Worm (Caenorhabditis elegans) whole organism, L4 larva: ENCODE results near the gene F37C12.18.

Experiments used
- D1046.2 ChIP-seq: fragments of 200-800 bp; sonication (Bioruptor generic); IDR thresholded peaks from 2 replicates; pipeline ENCODE4 v1.3.6; 2022; ENCODE audit warnings: missing genetic modification characterization, missing compliant biosample characterization
- F26F4.8 ChIP-seq: fragments of 200-800 bp; sonication (Bioruptor generic); conservative IDR thresholded peaks from 2 replicates; pipeline ENCODE4 v1.3.6; 2022; ENCODE audit warnings: missing genetic modification characterization, missing compliant biosample characterization
- F44E2.7 ChIP-seq: fragments of 200-800 bp; sonication (Bioruptor generic); IDR thresholded peaks from 2 replicates; pipeline ENCODE4 v2.1.2; 2022; ENCODE audit warnings: missing genetic modification characterization, missing compliant biosample characterization
- T20F7.1 ChIP-seq: fragments of 200-800 bp; sonication (Bioruptor generic); optimal IDR thresholded peaks from 2 replicates; lab custom pipeline; 2018; ENCODE audit warnings: mild to moderate bottlenecking, missing genetic modification characterization, missing compliant biosample characterization
- aha-1 ChIP-seq: fragments of 150-350 bp; peaks from one replicate; lab custom pipeline; 2014; ENCODE audit warnings: missing biosample characterization, missing genetic modification characterization
- ceh-20 ChIP-seq: fragments of 200-800 bp; sonication (Bioruptor generic); IDR thresholded peaks from 2 replicates; pipeline ENCODE4 v1.3.6; 2022; ENCODE audit warnings: missing genetic modification reagents, missing genetic modification characterization, missing compliant biosample characterization
- ceh-28 ChIP-seq: fragments of 150-350 bp; optimal IDR thresholded peaks from 2 replicates; lab custom pipeline; 2014; ENCODE audit warnings: missing biosample characterization, missing genetic modification reagents, missing genetic modification characterization
- ceh-44 ChIP-seq: fragments of 200-800 bp; sonication (Bioruptor generic); IDR thresholded peaks from 2 replicates; pipeline ENCODE4 v1.3.6; 2022; ENCODE audit warnings: missing genetic modification reagents, missing genetic modification characterization, missing compliant biosample characterization
- cey-2 ChIP-seq: sonication (generic microtip); optimal IDR thresholded peaks from 3 replicates; lab custom pipeline; 2017; ENCODE audit warnings: missing genetic modification characterization, mild to moderate bottlenecking, missing compliant biosample characterization, antibody characterized with exemption, borderline replicate concordance; ENCODE audit not compliant: insufficient read depth
- ctbp-1 ChIP-seq: fragments of 200-800 bp; sonication (Bioruptor generic); IDR thresholded peaks from 2 replicates; pipeline ENCODE4 v1.3.6; 2022; ENCODE audit warnings: missing genetic modification reagents, missing genetic modification characterization, missing compliant biosample characterization
- dmd-6 ChIP-seq: fragments of 200-800 bp; sonication (Bioruptor generic); IDR thresholded peaks from 2 replicates; pipeline ENCODE4 v1.3.6; 2022; ENCODE audit warnings: missing genetic modification reagents, missing genetic modification characterization, missing compliant biosample characterization
- dmd-8 ChIP-seq: fragments of 200-800 bp; sonication (Bioruptor generic); IDR thresholded peaks from 2 replicates; pipeline ENCODE4 v1.3.6; 2022; ENCODE audit warnings: missing genetic modification characterization, missing compliant biosample characterization
- dpl-1 ChIP-seq: fragments of 150-350 bp; optimal IDR thresholded peaks from 2 replicates; lab custom pipeline; 2014; ENCODE audit warnings: missing biosample characterization, missing genetic modification reagents, missing genetic modification characterization
- dve-1 ChIP-seq: sonication (generic microtip); optimal IDR thresholded peaks from 2 replicates; lab custom pipeline; 2017; ENCODE audit warnings: antibody characterized with exemption, mild to moderate bottlenecking, missing genetic modification characterization, missing compliant biosample characterization; ENCODE audit not compliant: insufficient read depth
- egl-27 ChIP-seq: sonication (generic microtip); optimal IDR thresholded peaks from 3 replicates; lab custom pipeline; 2017; ENCODE audit warnings: missing biosample characterization, missing genetic modification reagents, missing genetic modification characterization
- egl-43 ChIP-seq: fragments of 200-800 bp; sonication (Bioruptor generic); IDR thresholded peaks from 2 replicates; pipeline ENCODE4 v1.3.6; 2022; ENCODE audit warnings: missing genetic modification reagents, missing genetic modification characterization, missing compliant biosample characterization
- fos-1 ChIP-seq: fragments of 150-350 bp; optimal IDR thresholded peaks from 2 replicates; lab custom pipeline; 2014; ENCODE audit warnings: missing biosample characterization, missing genetic modification characterization
- hif-1 ChIP-seq, 2 experiments: sonication (generic microtip); optimal IDR thresholded peaks; 2 replicates each; lab custom pipeline; 2016 to 2017; ENCODE audit warnings: missing compliant biosample characterization in 2 of 2, missing genetic modification characterization in 2 of 2, missing genetic modification reagents in 2 of 2, missing genotype in 2 of 2, mild to moderate bottlenecking in 1 of 2
- hlh-11 ChIP-seq: fragments of 200-800 bp; sonication (Bioruptor generic); optimal IDR thresholded peaks from 2 replicates; lab custom pipeline; 2018; ENCODE audit warnings: mild to moderate bottlenecking, missing genetic modification characterization, missing compliant biosample characterization
- lin-1 ChIP-seq: fragments of 200-800 bp; sonication (Bioruptor generic); IDR thresholded peaks from 2 replicates; pipeline ENCODE4 v1.3.6; 2022; ENCODE audit warnings: missing genetic modification reagents, missing genetic modification characterization, missing compliant biosample characterization
- lsy-2 ChIP-seq, 2 experiments: fragments of 150-350 bp in 1 of 2; sonication (generic microtip) in 1 of 2; optimal IDR thresholded peaks; 2 replicates each; lab custom pipeline; 2014 to 2017; ENCODE audit warnings: missing biosample characterization in 2 of 2, missing genetic modification characterization in 2 of 2
- madf-9 ChIP-seq: fragments of 200-800 bp; sonication (Bioruptor generic); conservative IDR thresholded peaks from 2 replicates; pipeline ENCODE4 v1.3.6; 2022; ENCODE audit warnings: missing genetic modification reagents, missing genetic modification characterization, missing compliant biosample characterization
- mdl-1 ChIP-seq, 2 experiments: fragments of 150-350 bp in 1 of 2; sonication (generic microtip) in 1 of 2; optimal IDR thresholded peaks; 2 replicates each; lab custom pipeline; 2014 to 2017; ENCODE audit warnings: missing biosample characterization in 2 of 2, missing genetic modification characterization in 2 of 2
- mdt-29 ChIP-seq: fragments of 200-800 bp; sonication (Bioruptor generic); IDR thresholded peaks from 2 replicates; pipeline ENCODE4 v1.3.6; 2022; ENCODE audit warnings: missing genetic modification reagents, missing genetic modification characterization, missing compliant biosample characterization
- mep-1 ChIP-seq: fragments of 150-350 bp; sonication (generic microtip); optimal IDR thresholded peaks from 3 replicates; lab custom pipeline; 2014; ENCODE audit warnings: missing biosample characterization, missing genetic modification characterization
- mxl-2 ChIP-seq: fragments of 200-800 bp; sonication (Bioruptor generic); conservative IDR thresholded peaks from 2 replicates; pipeline ENCODE4 v1.3.6; 2022; ENCODE audit warnings: missing genetic modification reagents, missing genetic modification characterization, missing compliant biosample characterization
- mxl-3 ChIP-seq: fragments of 200-800 bp; sonication (Bioruptor generic); optimal IDR thresholded peaks from 2 replicates; lab custom pipeline; 2018; ENCODE audit warnings: mild to moderate bottlenecking, missing genetic modification characterization, missing compliant biosample characterization
- nhr-11 ChIP-seq: fragments of 150-350 bp; optimal IDR thresholded peaks from 2 replicates; lab custom pipeline; 2014; ENCODE audit warnings: missing biosample characterization, missing genetic modification characterization
- nhr-237 ChIP-seq: sonication (generic microtip); optimal IDR thresholded peaks from 2 replicates; lab custom pipeline; 2017; ENCODE audit warnings: missing biosample characterization, missing genetic modification characterization
- nhr-28 ChIP-seq: fragments of 150-350 bp; optimal IDR thresholded peaks from 2 replicates; lab custom pipeline; 2014; ENCODE audit warnings: missing biosample characterization, missing genetic modification characterization
- nhr-41 ChIP-seq: fragments of 200-800 bp; sonication (Bioruptor generic); IDR thresholded peaks from 2 replicates; pipeline ENCODE4 v1.3.6; 2022; ENCODE audit warnings: missing genetic modification reagents, missing genetic modification characterization, missing compliant biosample characterization
- nhr-48 ChIP-seq: sonication (generic microtip); optimal IDR thresholded peaks from 2 replicates; lab custom pipeline; 2016; ENCODE audit warnings: mild to moderate bottlenecking, missing genetic modification characterization, missing compliant biosample characterization
- pha-4 ChIP-seq, 2 experiments: fragments of 150-350 bp in 1 of 2; fragments of 200-800 bp in 1 of 2; sonication (Bioruptor generic) in 1 of 2; IDR thresholded peaks in 1 of 2; optimal IDR thresholded peaks in 1 of 2; 2 replicates each; pipeline versions ENCODE4 v1.3.6 to Lab custom; 2014 to 2022; ENCODE audit warnings: missing genetic modification characterization in 2 of 2, missing genetic modification reagents in 2 of 2, missing biosample characterization in 1 of 2, missing compliant biosample characterization in 1 of 2
- php-3 ChIP-seq: fragments of 200-800 bp; sonication (Bioruptor generic); IDR thresholded peaks from 2 replicates; pipeline ENCODE4 v1.3.6; 2022; ENCODE audit warnings: missing genetic modification reagents, missing genetic modification characterization, missing compliant biosample characterization
- saeg-2 ChIP-seq: fragments of 200-800 bp; sonication (Bioruptor generic); IDR thresholded peaks from 2 replicates; pipeline ENCODE4 v1.3.6; 2022; ENCODE audit warnings: missing genetic modification reagents, missing genetic modification characterization, missing compliant biosample characterization
- sdz-12 ChIP-seq: fragments of 200-800 bp; sonication (Bioruptor generic); optimal IDR thresholded peaks from 2 replicates; lab custom pipeline; 2018; ENCODE audit warnings: mild to moderate bottlenecking, missing genetic modification characterization, missing compliant biosample characterization
- snpc-1.2 ChIP-seq: fragments of 200-800 bp; sonication (Bioruptor generic); IDR thresholded peaks from 2 replicates; pipeline ENCODE4 v1.3.6; 2022; ENCODE audit warnings: missing genetic modification reagents, missing genetic modification characterization, missing compliant biosample characterization
- snpc-4 ChIP-seq: fragments of 150-350 bp; optimal IDR thresholded peaks from 2 replicates; lab custom pipeline; 2014; ENCODE audit warnings: missing biosample characterization, missing genetic modification characterization
- unc-39 ChIP-seq: sonication (generic microtip); optimal IDR thresholded peaks from 2 replicates; lab custom pipeline; 2017; ENCODE audit warnings: missing biosample characterization, missing genetic modification characterization
- unc-62 ChIP-seq, 3 experiments: fragments of 150-350 bp in 1 of 3; sonication (generic microtip); optimal IDR thresholded peaks in 2 of 3; peaks in 1 of 3; 1 replicate in 1 of 3; 2 replicates in 2 of 3; lab custom pipeline; 2014 to 2017; ENCODE audit warnings: missing biosample characterization in 3 of 3, missing genetic modification characterization in 3 of 3, missing genetic modification reagents in 3 of 3, missing genotype in 1 of 3
- vab-7 ChIP-seq: fragments of 200-800 bp; sonication (Bioruptor generic); IDR thresholded peaks from 2 replicates; pipeline ENCODE4 v1.3.6; 2022; ENCODE audit warnings: missing genetic modification reagents, missing genetic modification characterization, missing compliant biosample characterization
- zag-1 ChIP-seq: fragments of 150-350 bp; optimal IDR thresholded peaks from 2 replicates; lab custom pipeline; 2014; ENCODE audit warnings: missing biosample characterization, missing genetic modification characterization
- ztf-11 ChIP-seq: fragments of 150-350 bp; optimal IDR thresholded peaks from 2 replicates; lab custom pipeline; 2014; ENCODE audit warnings: missing biosample characterization, missing genetic modification characterization

The F37C12.18 gene

DNA sequence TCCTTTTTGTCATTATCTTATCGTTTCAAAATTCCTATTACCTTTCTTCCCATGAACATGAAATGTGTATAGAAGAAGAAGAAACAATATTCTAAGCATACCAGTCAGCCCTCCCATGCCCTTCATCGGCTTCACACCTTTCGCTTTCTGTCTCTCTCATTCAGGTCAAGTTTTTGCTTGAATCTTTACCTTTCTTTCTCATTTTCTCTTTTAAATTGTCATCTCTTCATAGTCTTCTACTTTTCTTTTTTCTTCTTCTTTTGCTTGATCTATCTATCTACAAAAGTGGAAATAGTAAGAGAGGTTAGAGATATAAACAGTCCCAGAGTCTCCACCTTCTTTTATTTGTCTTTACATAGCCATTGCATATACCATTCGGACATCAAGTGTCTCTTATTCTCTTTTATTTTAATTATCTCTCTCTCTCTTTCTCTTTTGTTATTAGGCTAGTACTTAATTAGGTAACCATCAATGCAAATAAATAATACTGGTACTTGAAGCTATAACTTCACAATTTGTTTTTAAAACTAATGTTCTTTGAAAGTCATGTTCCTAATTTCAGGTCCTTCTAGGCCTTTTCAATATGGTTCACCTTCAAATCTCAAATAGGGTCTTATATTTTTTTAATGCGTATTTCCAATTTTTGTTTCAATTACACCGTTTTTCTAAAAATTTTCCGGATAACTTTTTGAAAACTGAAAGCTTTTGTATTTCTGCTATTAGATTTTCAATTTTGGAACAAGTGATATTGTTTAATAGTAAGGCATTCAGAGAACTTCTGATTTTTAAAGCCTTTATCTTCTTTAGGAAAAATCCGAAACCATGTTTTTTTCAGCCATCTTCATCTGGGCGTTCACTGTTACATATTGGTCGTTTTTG lies 6.4 kb upstream of the F37C12.18 start, which contains the start of gene dpy-31 (continued):
- TF ChIP-seq mxl-2 (GFP tag; lab: Robert Waterston, UW), result no peak
- no peak for TF ChIP-seq snpc-1.2 (GFP tag; lab: Robert Waterston, UW)
- no peak for TF ChIP-seq nhr-11 (tag; lab: Kevin White, UChicago)
- TF ChIP-seq php-3 (GFP tag; lab: Robert Waterston, UW), result no peak
- TF ChIP-seq zag-1 (tag; lab: Kevin White, UChicago), result no peak
- TF ChIP-seq ceh-28 (tag; lab: Kevin White, UChicago), result no peak
- no peak for TF ChIP-seq D1046.2 (GFP tag; lab: Robert Waterston, UW)
- peak in 1 of 2 experiments; percentile 95 for TF ChIP-seq unc-62 (GFP tag; optimal IDR thresholded peaks at IDR 0.05 in 1 of 2; lab: Kevin White, UChicago)
- no peak for TF ChIP-seq unc-62 (tag; optimal IDR thresholded peaks at IDR 0.05; lab: Kevin White, UChicago)
- no peak for TF ChIP-seq unc-39 (tag; lab: Kevin White, UChicago)
- no peak for TF ChIP-seq aha-1 (tag; lab: Kevin White, UChicago)
- no peak for TF ChIP-seq F44E2.7
- TF ChIP-seq lsy-2 (tag; optimal IDR thresholded peaks at IDR 0.05; lab: Kevin White, UChicago), result peak in 1 of 2 experiments; percentile 44
- TF ChIP-seq mxl-3, result no peak
- no peak for TF ChIP-seq vab-7
- TF ChIP-seq sdz-12 (GFP tag; lab: Kevin White, UChicago), result no peak
- peak; percentile 58 for TF ChIP-seq mep-1 (tag; lab: Kevin White, UChicago)
- no peak for TF ChIP-seq nhr-41 (GFP tag; lab: Robert Waterston, UW)
- no peak for TF ChIP-seq fos-1 (tag; lab: Kevin White, UChicago)
- no peak for TF ChIP-seq hif-1 (tag; optimal IDR thresholded peaks at IDR 0.05; lab: Kevin White, UChicago)
- TF ChIP-seq mdl-1 (tag; optimal IDR thresholded peaks at IDR 0.05; lab: Kevin White, UChicago), result peak in 1 of 2 experiments; percentile 15
- TF ChIP-seq egl-43 (GFP tag; lab: Robert Waterston, UW), result no peak
- TF ChIP-seq mdt-29 (GFP tag; lab: Robert Waterston, UW), result no peak
- no peak for TF ChIP-seq T20F7.1 (GFP tag; lab: Kevin White, UChicago)
- no peak for TF ChIP-seq nhr-48 (tag; lab: Kevin White, UChicago)
- no peak for TF ChIP-seq saeg-2 (GFP tag; lab: Robert Waterston, UW)
- TF ChIP-seq dpl-1 (GFP tag; lab: Kevin White, UChicago), result no peak
- no peak for TF ChIP-seq ctbp-1 (GFP tag; lab: Robert Waterston, UW)
- TF ChIP-seq nhr-28, result peak; percentile 21
- no peak for TF ChIP-seq F26F4.8
- no peak for TF ChIP-seq madf-9 (GFP tag; lab: Robert Waterston, UW)
- no peak for TF ChIP-seq ztf-11 (tag; lab: Kevin White, UChicago)
- no peak for TF ChIP-seq nhr-237 (tag; lab: Kevin White, UChicago)
- TF ChIP-seq ceh-44, result no peak
- no peak for TF ChIP-seq dmd-6 (GFP tag; lab: Robert Waterston, UW)
- TF ChIP-seq, all 104 proteins: peak for 11

DNA sequence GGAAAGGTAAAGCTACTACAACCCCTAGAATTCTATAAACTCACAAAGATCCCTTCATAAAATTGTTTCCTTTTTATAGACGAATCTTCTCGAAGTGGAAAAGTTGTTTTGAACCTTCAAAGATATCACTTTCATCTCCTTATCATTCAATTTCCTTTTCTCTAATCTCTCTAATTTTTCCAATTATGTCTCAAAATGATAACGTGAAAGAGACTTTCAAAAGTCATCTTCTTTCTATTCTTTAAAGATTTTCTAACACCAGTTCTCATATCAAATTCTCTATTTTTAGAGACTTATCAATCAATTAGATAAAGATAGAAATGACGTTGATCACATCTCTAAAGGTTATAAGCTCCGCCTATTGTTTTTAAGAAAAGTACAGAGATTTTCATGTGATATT lies 4.2 kb upstream of the F37C12.18 start:
- TF ChIP-seq cey-2, result peak; percentile 17
- no peak for TF ChIP-seq egl-27 (tag; lab: Kevin White, UChicago)
- TF ChIP-seq hlh-11 (tag; lab: Kevin White, UChicago), result no peak
- peak; percentile 25 for TF ChIP-seq mep-1 (tag; lab: Kevin White, UChicago)
- no peak for TF ChIP-seq lin-1
- TF ChIP-seq ceh-20 (GFP tag; lab: Robert Waterston, UW), result no peak
- TF ChIP-seq pha-4 (GFP tag; IDR thresholded peaks at IDR 0.05; lab: Robert Waterston, UW), result no peak
- TF ChIP-seq pha-4 (tag; optimal IDR thresholded peaks at IDR 0.05; lab: Kevin White, UChicago), result no peak
- peak; percentile 17 for TF ChIP-seq dve-1 (tag; lab: Kevin White, UChicago)
- TF ChIP-seq snpc-4 (tag; lab: Kevin White, UChicago), result no peak
- no peak for TF ChIP-seq dmd-8 (GFP tag; lab: Robert Waterston, UW)
